Worm (Caenorhabditis elegans): ENCODE measurements around the gene glc-4.

DNA sequence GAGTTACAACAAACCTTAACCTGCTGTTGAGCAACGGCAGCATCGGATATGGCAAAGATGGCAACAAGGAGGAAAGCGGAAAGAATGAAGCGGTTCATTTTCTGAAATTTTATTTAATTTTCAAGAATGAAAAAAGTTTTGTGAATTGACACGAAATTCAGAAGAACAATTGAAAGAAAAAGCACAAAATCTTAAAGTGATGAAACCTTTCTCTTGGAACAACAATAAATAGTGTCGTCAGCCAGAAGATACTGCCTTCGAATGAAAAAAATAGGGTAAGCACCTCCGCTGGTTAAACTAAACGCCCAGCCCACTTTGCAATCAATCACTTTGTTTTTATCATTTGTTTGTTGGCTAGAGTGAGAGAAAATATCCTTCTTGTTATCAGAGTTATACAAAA is 37.3 kb upstream of the glc-4 start, which contains the start of gene E04F6.9:
- no peak for TF ChIP-seq pat-9 (tag; optimal IDR thresholded peaks at IDR 0.05)
- no peak for TF ChIP-seq K09A11.1 (tag; optimal IDR thresholded peaks at IDR 0.05; ENCODE audit: insufficient read depth)
- no peak for TF ChIP-seq nhr-232 (tag; optimal IDR thresholded peaks at IDR 0.05)
- TF ChIP-seq ceh-45 (GFP tag; IDR thresholded peaks at IDR 0.05) = no peak
